Worm (Caenorhabditis elegans) whole organism, L4 larva: ENCODE data around the gene C03A3.3.

Experiments used
- attf-4 ChIP-seq: sonication (generic microtip); optimal IDR thresholded peaks from 3 replicates; lab custom pipeline; 2017; ENCODE audit warnings: missing biosample characterization, missing genetic modification characterization
- dmd-9 ChIP-seq: fragments of 200-800 bp; sonication (Bioruptor generic); IDR thresholded peaks from 2 replicates; pipeline ENCODE4 v1.3.6; 2022; ENCODE audit warnings: missing genetic modification reagents, missing genetic modification characterization, missing compliant biosample characterization
- fos-1 ChIP-seq: fragments of 150-350 bp; optimal IDR thresholded peaks from 2 replicates; lab custom pipeline; 2014; ENCODE audit warnings: missing biosample characterization, missing genetic modification characterization
- mep-1 ChIP-seq: fragments of 150-350 bp; sonication (generic microtip); optimal IDR thresholded peaks from 3 replicates; lab custom pipeline; 2014; ENCODE audit warnings: missing biosample characterization, missing genetic modification characterization
- zag-1 ChIP-seq: fragments of 150-350 bp; optimal IDR thresholded peaks from 2 replicates; lab custom pipeline; 2014; ENCODE audit warnings: missing biosample characterization, missing genetic modification characterization

DNA sequence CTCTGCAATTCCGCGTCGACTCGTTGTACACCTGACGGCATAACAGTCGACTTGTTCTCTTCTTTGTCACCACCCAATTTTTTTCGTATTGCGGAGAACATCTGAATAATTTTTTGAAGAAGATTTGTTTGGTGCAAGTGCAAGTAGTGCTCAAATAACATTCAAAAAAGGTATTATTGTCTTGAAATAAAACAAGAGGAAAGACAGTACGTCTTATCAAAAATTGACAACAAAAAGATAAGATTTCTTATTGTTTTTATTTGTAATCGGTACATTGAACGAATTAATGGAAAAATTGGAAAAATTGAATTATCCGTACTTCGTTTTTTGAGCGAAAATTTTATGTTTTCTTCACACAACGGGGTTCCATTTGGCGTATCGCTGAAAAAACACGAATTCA, 36.9 kb upstream of the C03A3.3 start, which contains the start of gene F08G12.1:
- TF ChIP-seq fos-1 (tag; lab: Kevin White, UChicago): no peak
- no peak for TF ChIP-seq attf-4
- TF ChIP-seq zag-1 (tag; lab: Kevin White, UChicago): no peak
- TF ChIP-seq dmd-9 (GFP tag; lab: Robert Waterston, UW): no peak
- TF ChIP-seq mep-1 (tag; lab: Kevin White, UChicago): no peak
